Worm (Caenorhabditis elegans) whole organism, L4/young adult: Measurements from ENCODE around the gene C16C10.4.

ENCODE experiments used
- W03F9.2 ChIP-seq: fragments of 150-350 bp; optimal IDR thresholded peaks from 2 replicates; lab custom pipeline; 2014; ENCODE audit warnings: missing biosample characterization, missing genetic modification characterization
- dao-5 ChIP-seq: sonication (generic microtip); optimal IDR thresholded peaks from 2 replicates; lab custom pipeline; 2016; ENCODE audit warnings: missing genotype, missing genetic modification characterization, moderate library complexity, missing compliant biosample characterization
- him-1 ChIP-seq: sonication (generic microtip); optimal IDR thresholded peaks from 2 replicates; lab custom pipeline; 2016; ENCODE audit warnings: missing genotype, missing genetic modification reagents, missing genetic modification characterization, missing compliant biosample characterization

- TF ChIP-seq him-1 (no peak), dao-5 (tag; lab: Kevin White, UChicago) (no peak), W03F9.2 (tag; lab: Kevin White, UChicago) (no peak)
Observed at ce11 chrIII:4166745-4167144, 4.4 kb upstream of the C16C10.4 start, which contains the start of gene rnf-5.
